Fruit fly (Drosophila melanogaster) Kc167 (cell line): ENCODE data around the gene ab.

ENCODE experiments used
- Sin3A ChIP-seq: fragments of >200 bp; optimal IDR thresholded peaks from 2 replicates; lab custom pipeline; 2018; ENCODE audit warnings: missing external identifiers
- h ChIP-seq: fragments of >200 bp; optimal IDR thresholded peaks from 3 replicates; lab custom pipeline; 2018; ENCODE audit warnings: missing external identifiers
- psq ChIP-seq: fragments of >200 bp; optimal IDR thresholded peaks from 2 replicates; lab custom pipeline; 2017; ENCODE audit warnings: missing external identifiers

DNA sequence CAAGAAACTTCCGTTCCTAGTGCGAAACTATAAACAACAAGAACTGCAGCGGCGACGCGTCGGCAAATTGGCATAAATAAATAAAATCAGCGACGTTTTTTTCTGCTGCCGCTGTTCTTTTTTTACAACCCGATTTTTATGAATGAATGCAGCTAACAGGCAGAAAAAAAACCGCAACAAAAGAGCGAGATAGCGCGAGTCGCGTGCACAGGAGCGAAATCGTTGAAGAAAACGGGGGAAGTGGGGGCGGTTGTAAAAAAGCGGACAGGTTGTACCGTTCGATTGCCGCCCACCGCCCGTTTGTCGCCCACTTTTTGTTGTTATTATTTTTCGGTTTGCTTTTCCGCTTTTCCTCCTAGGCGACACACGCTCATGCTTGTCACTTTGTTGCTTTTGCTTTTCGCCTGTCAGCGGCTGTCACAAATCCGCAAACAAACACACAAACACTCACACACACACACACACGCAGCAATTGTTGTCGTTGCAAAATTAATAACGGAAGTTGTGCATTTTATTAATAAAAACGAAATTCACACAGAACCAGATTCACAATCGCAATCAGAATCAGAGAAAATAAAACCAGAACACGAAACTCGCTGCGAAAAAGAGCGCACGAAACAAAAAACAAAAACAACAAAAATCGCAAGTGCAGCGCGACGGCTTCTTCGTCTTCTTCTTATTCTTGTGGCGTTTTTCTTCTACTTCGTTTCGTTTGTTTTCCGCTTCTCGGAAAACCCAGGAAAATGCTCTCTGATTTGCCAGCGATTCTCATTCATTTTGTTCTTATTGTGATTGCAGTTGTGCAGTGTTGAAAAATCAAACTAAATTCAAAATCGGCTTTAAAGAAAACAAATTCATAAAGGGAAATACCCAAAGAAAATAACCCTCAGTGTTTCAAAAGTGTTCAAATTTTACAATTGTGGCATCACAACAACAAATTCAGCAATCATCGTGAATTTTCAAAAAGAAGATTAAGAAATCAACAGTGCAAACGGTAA is 791 bp downstream of the ab start:
- TF ChIP-seq psq (lab: Kevin White, UChicago) (no peak), h (lab: Kevin White, UChicago) (no peak), Sin3A (no peak)
